Worm (Caenorhabditis elegans) whole organism, L4/young adult: ENCODE data around the gene F55C9.6.

Experiments used
- dao-5 ChIP-seq: sonication (generic microtip); optimal IDR thresholded peaks from 2 replicates; lab custom pipeline; 2016; ENCODE audit warnings: missing genotype, missing genetic modification characterization, moderate library complexity, missing compliant biosample characterization
- him-1 ChIP-seq: sonication (generic microtip); optimal IDR thresholded peaks from 2 replicates; lab custom pipeline; 2016; ENCODE audit warnings: missing genotype, missing genetic modification reagents, missing genetic modification characterization, missing compliant biosample characterization

- TF ChIP-seq dao-5 (no peak), him-1 (no peak)
These were observed 5.3 kb upstream of the F55C9.6 start, which contains the start of gene fbxb-62 for ce11 chrV:19301934-19302333.
